Worm (Caenorhabditis elegans): ENCODE data around the gene F07F6.2.

ce11 chrII:5446506-5446905 is 16.5 kb downstream of the F07F6.2 start, which contains the start of gene nmr-1:
- TF ChIP-seq mdl-1 (tag; optimal IDR thresholded peaks at IDR 0.05) = no peak
- no peak for TF ChIP-seq alr-1 (tag; optimal IDR thresholded peaks at IDR 0.05)
- TF ChIP-seq elt-1 (tag; optimal IDR thresholded peaks at IDR 0.05) = no peak
- TF ChIP-seq unc-39 (tag; optimal IDR thresholded peaks at IDR 0.05) = no peak
- no peak for TF ChIP-seq ceh-16 (tag; optimal IDR thresholded peaks at IDR 0.05)
- TF ChIP-seq nhr-237 (tag; optimal IDR thresholded peaks at IDR 0.05) = no peak
- no peak for TF ChIP-seq aly-2 (tag; optimal IDR thresholded peaks at IDR 0.05)
- TF ChIP-seq skn-1 (tag; optimal IDR thresholded peaks at IDR 0.05) = no peak
- no peak for TF ChIP-seq ama-1 (optimal IDR thresholded peaks at IDR 0.05)
- TF ChIP-seq ztf-11 (tag; optimal IDR thresholded peaks at IDR 0.05) = no peak
- TF ChIP-seq blmp-1 (tag; optimal IDR thresholded peaks at IDR 0.05; ENCODE audit: insufficient read depth) = no peak
- TF ChIP-seq Y55F3AM.14 (GFP tag; optimal IDR thresholded peaks at IDR 0.05) = no peak

Measured in whole organism, L2 larva.